Fruit fly (Drosophila melanogaster) whole organism, embryonic: Measurements from ENCODE around the gene CG31141.

Experiments
- Abd-B ChIP-seq: fragments of 200-800 bp; sonication (Bioruptor generic); optimal IDR thresholded peaks from 2 replicates; lab custom pipeline; 2018; ENCODE audit warnings: missing biosample characterization, mild to moderate bottlenecking, missing genetic modification characterization, moderate library complexity
- Adf1 ChIP-seq: fragments of 200-800 bp; sonication (Bioruptor generic); IDR thresholded peaks from 2 replicates; pipeline ENCODE4 v1.3.6; 2022; ENCODE audit warnings: missing biosample characterization, missing genetic modification characterization
- B-H1 ChIP-seq: fragments of 200-800 bp; sonication (Bioruptor generic); IDR thresholded peaks from 3 replicates; pipeline ENCODE4 v1.3.6; 2022; ENCODE audit warnings: missing biosample characterization, missing genetic modification characterization
- CG14965 ChIP-seq: fragments of 200-800 bp; sonication (Bioruptor generic); optimal IDR thresholded peaks from 2 replicates; lab custom pipeline; 2016; ENCODE audit warnings: missing biosample characterization, missing genetic modification characterization, borderline replicate concordance
- CG1602 ChIP-seq: fragments of 200-800 bp; sonication (Bioruptor generic); optimal IDR thresholded peaks from 3 replicates; lab custom pipeline; 2016; ENCODE audit warnings: missing biosample characterization, missing genetic modification characterization
- CG1832 ChIP-seq: fragments of 200-800 bp; sonication (Bioruptor generic); optimal IDR thresholded peaks from 2 replicates; lab custom pipeline; 2017; ENCODE audit warnings: missing biosample characterization, mild to moderate bottlenecking, missing genetic modification characterization, inconsistent platforms
- CG2129 ChIP-seq: fragments of 200-800 bp; sonication (Bioruptor generic); IDR thresholded peaks from 2 replicates; pipeline ENCODE4 v1.3.6; 2022; ENCODE audit warnings: missing biosample characterization, missing genetic modification characterization; ENCODE audit not compliant: partially characterized antibody
- CG32532 ChIP-seq: fragments of 200-800 bp; sonication (Bioruptor generic); IDR thresholded peaks from 2 replicates; pipeline ENCODE4 v1.3.6; 2022; ENCODE audit warnings: missing biosample characterization, missing genetic modification characterization
- CG3726 ChIP-seq: fragments of 200-800 bp; sonication (Bioruptor generic); IDR thresholded peaks from 3 replicates; pipeline ENCODE4, ENCODE4 v1.3.6; 2022; ENCODE audit warnings: missing biosample characterization, missing genetic modification characterization
- CG4328 ChIP-seq: fragments of 200-800 bp; sonication (Bioruptor generic); optimal IDR thresholded peaks from 3 replicates; lab custom pipeline; 2017; ENCODE audit warnings: missing biosample characterization, missing genetic modification reagents, missing genetic modification characterization
- CG43689 ChIP-seq: fragments of 200-800 bp; sonication (Bioruptor generic); IDR thresholded peaks from 2 replicates; pipeline ENCODE4 v1.3.6; 2022; ENCODE audit warnings: missing biosample characterization, missing genetic modification characterization
- CG4424 ChIP-seq: fragments of 200-800 bp; sonication (Bioruptor generic); optimal IDR thresholded peaks from 3 replicates; lab custom pipeline; 2016; ENCODE audit warnings: missing biosample characterization, missing genetic modification characterization
- CG4707 ChIP-seq: fragments of 200-800 bp; sonication (Bioruptor generic); optimal IDR thresholded peaks from 2 replicates; lab custom pipeline; 2018; ENCODE audit warnings: missing biosample characterization, mild to moderate bottlenecking, missing genetic modification characterization, moderate library complexity
- CG5953 ChIP-seq: fragments of 200-800 bp; sonication (Bioruptor generic); IDR thresholded peaks from 2 replicates; pipeline ENCODE4 v1.3.6; 2022; ENCODE audit warnings: missing biosample characterization, missing genetic modification characterization
- CG6683 ChIP-seq: fragments of 200-800 bp; sonication (Bioruptor generic); optimal IDR thresholded peaks from 2 replicates; lab custom pipeline; 2017; ENCODE audit warnings: missing biosample characterization, mild to moderate bottlenecking, missing genetic modification characterization, missing genetic modification reagents
- CG6813 ChIP-seq: fragments of 200-800 bp; sonication (Bioruptor generic); optimal IDR thresholded peaks from 2 replicates; lab custom pipeline; 2017; ENCODE audit warnings: missing biosample characterization, missing genetic modification characterization, mild to moderate bottlenecking, moderate library complexity, missing genetic modification reagents
- CG7357 ChIP-seq: fragments of 200-800 bp; sonication (Bioruptor generic); IDR thresholded peaks from 3 replicates; pipeline ENCODE4 v1.3.6; 2022; ENCODE audit warnings: missing biosample characterization, missing genetic modification characterization
- CG7372 ChIP-seq: fragments of 200-800 bp; sonication (Bioruptor generic); IDR thresholded peaks from 2 replicates; pipeline ENCODE4 v1.3.6; 2022; ENCODE audit warnings: missing biosample characterization, missing genetic modification characterization
- CG7839 ChIP-seq: fragments of 200-800 bp; sonication (Bioruptor generic); optimal IDR thresholded peaks from 3 replicates; lab custom pipeline; 2018; ENCODE audit warnings: missing biosample characterization, mild to moderate bottlenecking, missing genetic modification characterization, moderate library complexity
- CG8281 ChIP-seq: fragments of 200-800 bp; sonication (Bioruptor generic); optimal IDR thresholded peaks from 2 replicates; lab custom pipeline; 2018; ENCODE audit warnings: missing biosample characterization, mild to moderate bottlenecking, missing genetic modification characterization, moderate library complexity
- CG8944 ChIP-seq: fragments of 200-800 bp; sonication (Bioruptor generic); optimal IDR thresholded peaks from 3 replicates; lab custom pipeline; 2016; ENCODE audit warnings: missing biosample characterization, missing genetic modification characterization
- CG9215 ChIP-seq: fragments of 200-800 bp; sonication (Bioruptor generic); IDR thresholded peaks from 2 replicates; pipeline ENCODE4 v1.3.6; 2022; ENCODE audit warnings: missing biosample characterization, missing genetic modification characterization
- CG9437 ChIP-seq: fragments of 200-800 bp; sonication (Bioruptor generic); optimal IDR thresholded peaks from 2 replicates; lab custom pipeline; 2018; ENCODE audit warnings: missing biosample characterization, mild to moderate bottlenecking, missing genetic modification characterization
- CG9817 ChIP-seq: fragments of 200-800 bp; sonication (Bioruptor generic); optimal IDR thresholded peaks from 2 replicates; lab custom pipeline; 2018; ENCODE audit warnings: missing biosample characterization, mild to moderate bottlenecking, missing genetic modification characterization, moderate library complexity
- CkIIα-i1 ChIP-seq: fragments of 200-800 bp; sonication (Bioruptor generic); IDR thresholded peaks from 2 replicates; pipeline ENCODE4 v1.3.6; 2022; ENCODE audit warnings: missing biosample characterization, missing genetic modification characterization
- D ChIP-seq, 2 experiments: fragments of 200-800 bp in 1 of 2; fragments of >200 bp in 1 of 2; sonication (Bioruptor generic) in 1 of 2; optimal IDR thresholded peaks; 2 replicates in 1 of 2; 3 replicates in 1 of 2; lab custom pipeline; 2017; ENCODE audit warnings: mild to moderate bottlenecking in 1 of 2, missing biosample characterization in 1 of 2, missing genetic modification characterization in 1 of 2, missing genetic modification reagents in 1 of 2
- Elba2 ChIP-seq: fragments of 200-800 bp; sonication (Bioruptor generic); optimal IDR thresholded peaks from 3 replicates; lab custom pipeline; 2016; ENCODE audit warnings: missing biosample characterization, missing genetic modification characterization
- GATAe ChIP-seq: fragments of 200-800 bp; sonication (Bioruptor generic); conservative IDR thresholded peaks from 2 replicates; pipeline ENCODE4 v1.3.6; 2022; ENCODE audit warnings: missing biosample characterization, missing genetic modification characterization
- HLH3B ChIP-seq: fragments of 200-800 bp; sonication (Bioruptor generic); IDR thresholded peaks from 2 replicates; pipeline ENCODE4 v1.3.6; 2022; ENCODE audit warnings: missing biosample characterization, missing genetic modification characterization
- Hmx ChIP-seq: fragments of 200-800 bp; sonication (Bioruptor generic); optimal IDR thresholded peaks from 2 replicates; lab custom pipeline; 2016; ENCODE audit warnings: missing biosample characterization, missing genetic modification characterization
- Med ChIP-seq: fragments of 200-800 bp; sonication (Bioruptor generic); peaks from one replicate; lab custom pipeline; 2016; ENCODE audit warnings: missing biosample characterization, missing genetic modification characterization, mild to moderate bottlenecking, inconsistent platforms, moderate library complexity
- Mes4 ChIP-seq: fragments of 200-800 bp; sonication (Bioruptor generic); optimal IDR thresholded peaks from 2 replicates; lab custom pipeline; 2016; ENCODE audit warnings: missing biosample characterization, missing genetic modification characterization
- NFAT ChIP-seq: fragments of 200-800 bp; sonication (Bioruptor generic); IDR thresholded peaks from 2 replicates; pipeline ENCODE4 v1.3.6; 2022; ENCODE audit warnings: missing biosample characterization, missing genetic modification characterization
- Ssrp ChIP-seq: fragments of 200-800 bp; sonication (Bioruptor generic); optimal IDR thresholded peaks from 2 replicates; lab custom pipeline; 2018; ENCODE audit warnings: missing biosample characterization, mild to moderate bottlenecking, missing genetic modification characterization, moderate library complexity
- Usf ChIP-seq: fragments of 200-800 bp; sonication (Bioruptor generic); optimal IDR thresholded peaks from 2 replicates; lab custom pipeline; 2017; ENCODE audit warnings: missing genotype, missing biosample characterization, missing genetic modification characterization
- ato ChIP-seq: fragments of 200-800 bp; sonication (Bioruptor generic); IDR thresholded peaks from 2 replicates; pipeline ENCODE4 v1.3.6; 2022; ENCODE audit warnings: missing biosample characterization, missing genetic modification characterization; ENCODE audit not compliant: partially characterized antibody
- cas ChIP-seq: fragments of 200-800 bp; sonication (Bioruptor generic); IDR thresholded peaks from 2 replicates; pipeline ENCODE4 v1.3.6; 2022; ENCODE audit warnings: missing biosample characterization, missing genetic modification characterization
- dimm ChIP-seq: fragments of 200-800 bp; sonication (Bioruptor generic); IDR thresholded peaks from 2 replicates; pipeline ENCODE4 v1.3.6; 2022; ENCODE audit warnings: missing biosample characterization, missing genetic modification characterization
- dpn ChIP-seq, 2 experiments: fragments of 200-800 bp; sonication (Bioruptor generic); optimal IDR thresholded peaks; 3 replicates each; lab custom pipeline; 2016; ENCODE audit warnings: missing biosample characterization in 2 of 2, missing genetic modification characterization in 2 of 2
- jumu ChIP-seq: fragments of 200-800 bp; sonication (Bioruptor generic); optimal IDR thresholded peaks from 3 replicates; lab custom pipeline; 2016; ENCODE audit warnings: missing biosample characterization, missing genetic modification characterization
- kni ChIP-seq: fragments of 200-800 bp; sonication (Bioruptor generic); optimal IDR thresholded peaks from 3 replicates; lab custom pipeline; 2017; ENCODE audit warnings: mild to moderate bottlenecking, missing biosample characterization, missing genetic modification reagents, missing genetic modification characterization
- nom ChIP-seq: fragments of 200-800 bp; sonication (Bioruptor generic); optimal IDR thresholded peaks from 2 replicates; lab custom pipeline; 2017; ENCODE audit warnings: missing biosample characterization, missing genetic modification characterization, mild to moderate bottlenecking, moderate library complexity, missing genetic modification reagents
- org-1 ChIP-seq: fragments of 200-800 bp; sonication (Bioruptor generic); optimal IDR thresholded peaks from 2 replicates; lab custom pipeline; 2017; ENCODE audit warnings: missing biosample characterization, missing genetic modification characterization
- pum ChIP-seq: fragments of 200-800 bp; sonication (Bioruptor generic); optimal IDR thresholded peaks from 2 replicates; lab custom pipeline; 2016; ENCODE audit warnings: missing biosample characterization, missing genetic modification characterization
- sna ChIP-seq: fragments of 200-800 bp; sonication (Bioruptor generic); IDR thresholded peaks from 2 replicates; pipeline ENCODE4 v1.3.6; 2022; ENCODE audit warnings: missing biosample characterization, missing genetic modification characterization; ENCODE audit not compliant: partially characterized antibody
- sqz ChIP-seq: fragments of 200-800 bp; sonication (Bioruptor generic); optimal IDR thresholded peaks from 3 replicates; lab custom pipeline; 2018; ENCODE audit warnings: missing biosample characterization, mild to moderate bottlenecking, missing genetic modification characterization
- ssp ChIP-seq: fragments of 200-800 bp; sonication (Bioruptor generic); IDR thresholded peaks from 2 replicates; pipeline ENCODE4 v1.3.6; 2022; ENCODE audit warnings: missing biosample characterization, missing genetic modification characterization
- tgo ChIP-seq: fragments of 200-800 bp; sonication (Bioruptor generic); IDR thresholded peaks from 3 replicates; pipeline ENCODE4 v1.3.6; 2022; ENCODE audit warnings: missing biosample characterization, missing genetic modification characterization
- twi ChIP-seq: fragments of 200-800 bp; optimal IDR thresholded peaks from 2 replicates; lab custom pipeline; 2019; ENCODE audit warnings: missing biosample characterization, mild to moderate bottlenecking, missing genetic modification characterization, moderate library complexity
- unc-4 ChIP-seq: fragments of 200-800 bp; sonication (Bioruptor generic); IDR thresholded peaks from 2 replicates; pipeline ENCODE4 v1.3.6; 2022; ENCODE audit warnings: missing biosample characterization, missing genetic modification characterization; ENCODE audit not compliant: partially characterized antibody
- wdn ChIP-seq: fragments of 200-800 bp; sonication (Bioruptor generic); IDR thresholded peaks from 2 replicates; pipeline ENCODE4 v1.3.6; 2022; ENCODE audit warnings: missing biosample characterization, missing genetic modification characterization
- z ChIP-seq: fragments of 200-800 bp; sonication (Bioruptor generic); IDR thresholded peaks from 3 replicates; pipeline ENCODE4 v1.3.6; 2022; ENCODE audit warnings: missing biosample characterization, missing genetic modification characterization

The CG31141 gene

DNA sequence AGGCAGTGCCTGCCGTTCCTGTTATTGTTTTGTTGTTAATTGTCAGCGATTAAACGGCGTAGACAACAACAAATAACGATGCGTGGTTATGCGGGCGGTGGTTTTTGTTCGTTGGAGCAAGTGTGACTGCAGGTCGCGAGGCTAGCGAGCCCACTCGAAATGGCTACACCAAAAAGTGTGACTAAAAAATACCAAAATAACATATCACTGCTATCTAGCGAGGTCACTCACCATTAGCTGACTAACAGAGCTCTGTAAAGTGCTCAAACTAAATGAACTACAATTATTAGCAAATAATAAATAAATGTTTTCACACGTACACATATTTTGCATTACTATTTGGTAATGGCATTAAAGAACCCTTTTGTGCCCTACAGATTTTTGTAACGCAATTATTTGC lies 33.2 kb upstream of the CG31141 start, which contains the start of gene Pli (continued):
- TF ChIP-seq pum (GFP tag; lab: Kevin White, UChicago) (no peak), D (optimal IDR thresholded peaks at IDR 0.05; lab: Kevin White, UChicago) (no peak), D (GFP tag; optimal IDR thresholded peaks at IDR 0.05; lab: Kevin White, UChicago) (no peak), nom (GFP tag; lab: Kevin White, UChicago) (peak; percentile 76), wdn (GFP tag; lab: Robert Waterston, UW) (no peak), dimm (GFP tag; lab: Robert Waterston, UW) (no peak), CG3726 (GFP tag; lab: Robert Waterston, UW) (no peak), cas (GFP tag; lab: Robert Waterston, UW) (no peak), unc-4 (no peak), CG32532 (no peak), CG2129 (no peak), CG1602 (no peak), CG9437 (GFP tag; lab: Kevin White, UChicago) (no peak), ato (no peak), sna (GFP tag; lab: Robert Waterston, UW) (no peak), Adf1 (GFP tag; lab: Robert Waterston, UW) (no peak), Abd-B (GFP tag; lab: Kevin White, UChicago) (no peak), B-H1 (GFP tag; lab: Robert Waterston, UW) (no peak), jumu (GFP tag; lab: Kevin White, UChicago) (no peak), ssp (GFP tag; lab: Robert Waterston, UW) (no peak), Elba2 (GFP tag; lab: Kevin White, UChicago) (no peak), CG1832 (GFP tag; lab: Kevin White, UChicago) (no peak), CG7357 (GFP tag; lab: Robert Waterston, UW) (no peak), CG43689 (GFP tag; lab: Robert Waterston, UW) (no peak), CG7839 (tag; lab: Kevin White, UChicago) (peak; percentile 4), tgo (GFP tag; lab: Robert Waterston, UW) (no peak), z (GFP tag; lab: Robert Waterston, UW) (no peak), sqz (GFP tag; lab: Kevin White, UChicago) (no peak), kni (GFP tag; lab: Kevin White, UChicago) (peak; percentile 64), CG9817 (no peak), CG5953 (no peak), HLH3B (GFP tag; lab: Robert Waterston, UW) (no peak), CG8944 (no peak), CG4328 (no peak), Usf (GFP tag; lab: Kevin White, UChicago) (no peak), CG9215 (no peak), dpn (GFP tag; optimal IDR thresholded peaks at IDR 0.05; lab: Kevin White, UChicago) (peak in 1 of 2 experiments; percentile 29), CG7372 (GFP tag; lab: Robert Waterston, UW) (no peak), Ssrp (no peak), twi (tag; lab: Kevin White, UChicago) (no peak), CG4707 (GFP tag; lab: Kevin White, UChicago) (peak; percentile 8), CG6683 (GFP tag; lab: Kevin White, UChicago) (no peak), Med (peak; percentile 87), CG14965 (no peak), CkIIα-i1 (GFP tag; lab: Robert Waterston, UW) (no peak), Mes4 (GFP tag; lab: Kevin White, UChicago) (no peak), org-1 (GFP tag; lab: Kevin White, UChicago) (no peak), CG6813 (GFP tag; lab: Kevin White, UChicago) (no peak), GATAe (GFP tag; lab: Robert Waterston, UW) (no peak), NFAT (GFP tag; lab: Robert Waterston, UW) (no peak), CG4424 (peak; percentile 9), CG8281 (tag; lab: Kevin White, UChicago) (no peak), Hmx (GFP tag; lab: Kevin White, UChicago) (no peak)
